Worm (Caenorhabditis elegans) whole organism, L2 larva: ENCODE results near the gene rpl-23.
A peak's percentile ranks its signal among the peaks of the same experiment; 100 is the strongest.

ENCODE experiments used
- C34F6.9 ChIP-seq: fragments of 150-350 bp; optimal IDR thresholded peaks from 2 replicates; lab custom pipeline; 2014; ENCODE audit warnings: missing biosample characterization, missing genetic modification characterization
- F13H6.1 ChIP-seq: sonication (generic microtip); optimal IDR thresholded peaks from 2 replicates; lab custom pipeline; 2016; ENCODE audit warnings: missing genetic modification characterization, missing compliant biosample characterization
- R02D3.7 ChIP-seq: fragments of 150-350 bp; optimal IDR thresholded peaks from 2 replicates; lab custom pipeline; 2014; ENCODE audit warnings: missing biosample characterization, missing genetic modification characterization
- Y55F3AM.14 ChIP-seq: fragments of 200-800 bp; sonication (Bioruptor generic); optimal IDR thresholded peaks from 2 replicates; lab custom pipeline; 2018; ENCODE audit warnings: mild to moderate bottlenecking, missing genetic modification characterization, missing compliant biosample characterization
- ZK546.5 ChIP-seq: sonication (generic microtip); optimal IDR thresholded peaks from 2 replicates; lab custom pipeline; 2017; ENCODE audit warnings: missing biosample characterization, missing genetic modification characterization
- alr-1 ChIP-seq: fragments of 150-350 bp; optimal IDR thresholded peaks from 2 replicates; lab custom pipeline; 2014; ENCODE audit warnings: missing biosample characterization, missing genetic modification characterization
- aly-2 ChIP-seq: fragments of 150-350 bp; optimal IDR thresholded peaks from 2 replicates; lab custom pipeline; 2014; ENCODE audit warnings: missing biosample characterization, missing genetic modification characterization
- ama-1 ChIP-seq: fragments of 150-350 bp; optimal IDR thresholded peaks from 2 replicates; lab custom pipeline; 2018; ENCODE audit warnings: inconsistent platforms
- blmp-1 ChIP-seq: sonication (generic microtip); optimal IDR thresholded peaks from 2 replicates; lab custom pipeline; 2017; ENCODE audit warnings: missing genetic modification characterization, mild to moderate bottlenecking, missing compliant biosample characterization, antibody characterized with exemption, moderate library complexity; ENCODE audit not compliant: insufficient read depth
- ceh-16 ChIP-seq: fragments of 150-350 bp; optimal IDR thresholded peaks from 2 replicates; lab custom pipeline; 2014; ENCODE audit warnings: missing biosample characterization, missing genetic modification characterization
- ceh-82 ChIP-seq: fragments of 150-350 bp; optimal IDR thresholded peaks from 2 replicates; lab custom pipeline; 2014; ENCODE audit warnings: missing biosample characterization, missing genetic modification characterization
- crh-2 ChIP-seq: sonication (generic microtip); optimal IDR thresholded peaks from 2 replicates; lab custom pipeline; 2017; ENCODE audit warnings: missing biosample characterization, missing genetic modification characterization
- dmd-4 ChIP-seq: sonication (generic microtip); optimal IDR thresholded peaks from 2 replicates; lab custom pipeline; 2017; ENCODE audit warnings: missing biosample characterization, missing genetic modification characterization
- egl-27 ChIP-seq: sonication (generic microtip); optimal IDR thresholded peaks from 3 replicates; lab custom pipeline; 2017; ENCODE audit warnings: missing biosample characterization, missing genetic modification reagents, missing genetic modification characterization
- elt-1 ChIP-seq: fragments of 150-350 bp; optimal IDR thresholded peaks from 2 replicates; lab custom pipeline; 2014; ENCODE audit warnings: missing biosample characterization, missing genetic modification characterization
- elt-3 ChIP-seq: sonication (generic microtip); optimal IDR thresholded peaks from 2 replicates; lab custom pipeline; 2017; ENCODE audit warnings: missing biosample characterization, missing genetic modification characterization
- fos-1 ChIP-seq: fragments of 150-350 bp; optimal IDR thresholded peaks from 2 replicates; lab custom pipeline; 2014; ENCODE audit warnings: missing biosample characterization, missing genetic modification characterization
- gmeb-1 ChIP-seq: fragments of 150-350 bp; optimal IDR thresholded peaks from 2 replicates; lab custom pipeline; 2014; ENCODE audit warnings: missing biosample characterization, missing genetic modification characterization
- lin-11 ChIP-seq: fragments of 150-350 bp; sonication (generic microtip); optimal IDR thresholded peaks from 2 replicates; lab custom pipeline; 2014; ENCODE audit warnings: missing biosample characterization, missing genetic modification characterization, inconsistent platforms, mixed read lengths
- lin-13 ChIP-seq: fragments of 150-350 bp; optimal IDR thresholded peaks from 2 replicates; lab custom pipeline; 2014; ENCODE audit warnings: missing biosample characterization, missing genetic modification reagents, missing genetic modification characterization
- lin-39 ChIP-seq: fragments of 150-350 bp; optimal IDR thresholded peaks from 2 replicates; lab custom pipeline; 2014; ENCODE audit warnings: missing biosample characterization, missing genetic modification reagents, missing genetic modification characterization
- lsy-2 ChIP-seq, 2 experiments: fragments of 150-350 bp in 1 of 2; sonication (generic microtip) in 1 of 2; optimal IDR thresholded peaks; 2 replicates each; lab custom pipeline; 2014 to 2017; ENCODE audit warnings: missing biosample characterization in 2 of 2, missing genetic modification characterization in 2 of 2
- mab-5 ChIP-seq: fragments of 150-350 bp; optimal IDR thresholded peaks from 2 replicates; lab custom pipeline; 2014; ENCODE audit warnings: missing biosample characterization, missing genetic modification characterization
- mbf-1 ChIP-seq: sonication (generic microtip); optimal IDR thresholded peaks from 2 replicates; lab custom pipeline; 2017; ENCODE audit warnings: missing biosample characterization, missing genetic modification characterization
- mdl-1 ChIP-seq, 2 experiments: fragments of 150-350 bp in 1 of 2; sonication (generic microtip) in 1 of 2; optimal IDR thresholded peaks; 2 replicates each; lab custom pipeline; 2017; ENCODE audit warnings: missing biosample characterization in 2 of 2, missing genetic modification characterization in 2 of 2
- nhr-10 ChIP-seq: sonication (generic microtip); optimal IDR thresholded peaks from 2 replicates; lab custom pipeline; 2017; ENCODE audit warnings: missing biosample characterization, missing genetic modification characterization
- nhr-11 ChIP-seq: fragments of 150-350 bp; optimal IDR thresholded peaks from 2 replicates; lab custom pipeline; 2014; ENCODE audit warnings: missing biosample characterization, missing genetic modification characterization
- nhr-12 ChIP-seq: fragments of 150-350 bp; optimal IDR thresholded peaks from 2 replicates; lab custom pipeline; 2014; ENCODE audit warnings: missing biosample characterization, missing genetic modification characterization
- nhr-129 ChIP-seq: fragments of 150-350 bp; optimal IDR thresholded peaks from 2 replicates; lab custom pipeline; 2014; ENCODE audit warnings: missing biosample characterization, missing genetic modification characterization
- nhr-21 ChIP-seq: fragments of 150-350 bp; optimal IDR thresholded peaks from 2 replicates; lab custom pipeline; 2014; ENCODE audit warnings: missing biosample characterization, missing genetic modification characterization
- nhr-23 ChIP-seq: fragments of 150-350 bp; optimal IDR thresholded peaks from 2 replicates; lab custom pipeline; 2014; ENCODE audit warnings: missing biosample characterization, missing genetic modification reagents, missing genetic modification characterization
- nhr-237 ChIP-seq: fragments of 150-350 bp; optimal IDR thresholded peaks from 2 replicates; lab custom pipeline; 2014; ENCODE audit warnings: missing biosample characterization, missing genetic modification characterization
- nhr-25 ChIP-seq: fragments of 150-350 bp; sonication (generic microtip); optimal IDR thresholded peaks from 3 replicates; lab custom pipeline; 2014; ENCODE audit warnings: missing biosample characterization, missing genetic modification characterization
- nhr-6 ChIP-seq: fragments of 150-350 bp; optimal IDR thresholded peaks from 2 replicates; lab custom pipeline; 2014; ENCODE audit warnings: missing biosample characterization, missing genetic modification characterization
- nhr-77 ChIP-seq: fragments of 150-350 bp; optimal IDR thresholded peaks from 2 replicates; lab custom pipeline; 2014; ENCODE audit warnings: missing biosample characterization, missing genetic modification characterization
- peb-1 ChIP-seq: fragments of 150-350 bp; optimal IDR thresholded peaks from 2 replicates; lab custom pipeline; 2014; ENCODE audit warnings: missing biosample characterization, missing genetic modification characterization
- sem-4 ChIP-seq: fragments of 150-350 bp; optimal IDR thresholded peaks from 2 replicates; lab custom pipeline; 2014; ENCODE audit warnings: missing biosample characterization, missing genetic modification reagents, missing genetic modification characterization
- skn-1 ChIP-seq: sonication (generic microtip); optimal IDR thresholded peaks from 2 replicates; lab custom pipeline; 2017; ENCODE audit warnings: missing biosample characterization, missing genetic modification characterization
- sma-3 ChIP-seq: sonication (generic microtip); optimal IDR thresholded peaks from 2 replicates; lab custom pipeline; 2016; ENCODE audit warnings: missing genetic modification reagents, missing genetic modification characterization, missing compliant biosample characterization
- sma-9 ChIP-seq, 2 experiments: fragments of 150-350 bp in 1 of 2; sonication (generic microtip) in 1 of 2; optimal IDR thresholded peaks; 2 replicates each; lab custom pipeline; 2014 to 2016; ENCODE audit warnings: missing genetic modification characterization in 2 of 2, mild to moderate bottlenecking in 1 of 2, missing biosample characterization in 1 of 2, missing compliant biosample characterization in 1 of 2, missing genetic modification reagents in 1 of 2, moderate library complexity in 1 of 2
- snpc-4 ChIP-seq: fragments of 150-350 bp; optimal IDR thresholded peaks from 2 replicates; lab custom pipeline; 2014; ENCODE audit warnings: missing biosample characterization, missing genetic modification characterization
- unc-39 ChIP-seq: fragments of 150-350 bp; optimal IDR thresholded peaks from 2 replicates; lab custom pipeline; 2014; ENCODE audit warnings: missing biosample characterization, missing genetic modification characterization
- unc-55 ChIP-seq: fragments of 150-350 bp; sonication (generic microtip); optimal IDR thresholded peaks from 3 replicates; lab custom pipeline; 2014; ENCODE audit warnings: missing biosample characterization, missing genetic modification reagents, missing genetic modification characterization
- unc-62 ChIP-seq: fragments of 150-350 bp; optimal IDR thresholded peaks from 2 replicates; lab custom pipeline; 2014; ENCODE audit warnings: missing biosample characterization, missing genetic modification reagents, missing genetic modification characterization
- zag-1 ChIP-seq: fragments of 150-350 bp; optimal IDR thresholded peaks from 2 replicates; lab custom pipeline; 2014; ENCODE audit warnings: missing biosample characterization, missing genetic modification characterization
- ztf-1 ChIP-seq: fragments of 200-800 bp; sonication (Bioruptor generic); conservative IDR thresholded peaks from 2 replicates; pipeline ENCODE4 v1.3.6; 2022; ENCODE audit warnings: missing genetic modification characterization, missing compliant biosample characterization
- ztf-11 ChIP-seq: sonication (generic microtip); optimal IDR thresholded peaks from 2 replicates; lab custom pipeline; 2017; ENCODE audit warnings: missing biosample characterization, missing genetic modification characterization
- ztf-4 ChIP-seq: fragments of 150-350 bp; optimal IDR thresholded peaks from 2 replicates; lab custom pipeline; 2014; ENCODE audit warnings: missing biosample characterization, missing genetic modification characterization

rpl-23 gene

ce11 chrIII:5706077-5706627, at the start of gene rpl-23:
Gene rpl-23, minus strand, starts transcription at chrIII:5706127.
- TF ChIP-seq elt-3 (tag; lab: Kevin White, UChicago) (no peak), mdl-1 (tag; optimal IDR thresholded peaks at IDR 0.05; lab: Kevin White, UChicago) (peak in 1 of 2 experiments; percentile 29), ztf-4 (peak; percentile 88), nhr-237 (tag; lab: Kevin White, UChicago) (no peak), nhr-10 (tag; lab: Kevin White, UChicago) (peak; percentile 12), ama-1 (lab: Kevin White, UChicago) (peak; percentile 83), peb-1 (tag; lab: Kevin White, UChicago) (no peak), F13H6.1 (tag; lab: Kevin White, UChicago) (peak; percentile 78), C34F6.9 (tag; lab: Kevin White, UChicago) (peak; percentile 97), nhr-11 (no peak), lsy-2 (tag; optimal IDR thresholded peaks at IDR 0.05; lab: Kevin White, UChicago) (peak; percentile 85 to 96), dmd-4 (tag; lab: Kevin White, UChicago) (no peak), unc-39 (no peak), nhr-21 (tag; lab: Kevin White, UChicago) (peak; percentile 89), nhr-6 (tag; lab: Kevin White, UChicago) (peak; percentile 92), fos-1 (tag; lab: Kevin White, UChicago) (peak; percentile 93), nhr-12 (tag; lab: Kevin White, UChicago) (no peak), unc-55 (GFP tag; lab: Kevin White, UChicago) (peak; percentile 100), ztf-1 (GFP tag; lab: Robert Waterston, UW) (no peak), blmp-1 (tag; lab: Kevin White, UChicago) (peak; percentile 80), nhr-23 (tag; lab: Kevin White, UChicago) (no peak), lin-39 (tag; lab: Kevin White, UChicago) (no peak), mbf-1 (tag; lab: Kevin White, UChicago) (no peak), ceh-82 (tag; lab: Kevin White, UChicago) (peak; percentile 73), lin-11 (tag; lab: Kevin White, UChicago) (peak; percentile 92), sem-4 (tag; lab: Kevin White, UChicago) (peak; percentile 84), nhr-129 (tag; lab: Kevin White, UChicago) (peak; percentile 98), lin-13 (GFP tag; lab: Kevin White, UChicago) (peak; percentile 96), snpc-4 (tag; lab: Kevin White, UChicago) (peak; percentile 72), nhr-25 (tag; lab: Kevin White, UChicago) (peak; percentile 95), alr-1 (tag; lab: Kevin White, UChicago) (no peak), unc-62 (GFP tag; lab: Kevin White, UChicago) (no peak), nhr-77 (tag; lab: Kevin White, UChicago) (peak; percentile 25), aly-2 (no peak), sma-9 (GFP tag; optimal IDR thresholded peaks at IDR 0.05; lab: Kevin White, UChicago) (peak; percentile 90), sma-9 (tag; optimal IDR thresholded peaks at IDR 0.05; lab: Kevin White, UChicago) (no peak), egl-27 (tag; lab: Kevin White, UChicago) (peak; percentile 76), R02D3.7 (tag; lab: Kevin White, UChicago) (peak; percentile 96), Y55F3AM.14 (GFP tag; lab: Kevin White, UChicago) (no peak), zag-1 (tag; lab: Kevin White, UChicago) (peak; percentile 84), ztf-11 (no peak), mab-5 (tag; lab: Kevin White, UChicago) (peak; percentile 85), ZK546.5 (tag; lab: Kevin White, UChicago) (peak; percentile 59), sma-3 (peak; percentile 88), skn-1 (tag; lab: Kevin White, UChicago) (peak; percentile 7), elt-1 (tag; lab: Kevin White, UChicago) (no peak), crh-2 (peak; percentile 97), gmeb-1 (tag; lab: Kevin White, UChicago) (peak; percentile 91), ceh-16 (tag; lab: Kevin White, UChicago) (peak; percentile 55)
